Fruit fly (Drosophila melanogaster) S2 (cell line): ENCODE data around the gene CG10859.

ENCODE experiments used
- CG8478 ChIP-seq: fragments of >200 bp; optimal IDR thresholded peaks from 2 replicates; lab custom pipeline; 2018
- CTCF ChIP-seq, 2 experiments: fragments of >200 bp; optimal IDR thresholded peaks; 2 replicates each; lab custom pipeline; 2018

dm6 chr2L:13376086-13376485 lies 22.4 kb downstream of the CG10859 start:
- no peak for TF ChIP-seq CTCF (optimal IDR thresholded peaks at IDR 0.05; lab: Kevin White, UChicago)
- no peak for TF ChIP-seq CG8478 (lab: Kevin White, UChicago)
